Worm (Caenorhabditis elegans) whole organism, young adult: ENCODE data around the gene C50D2.6.

Experiments used
- D2030.7 ChIP-seq: fragments of 200-800 bp; sonication (Bioruptor generic); IDR thresholded peaks from 2 replicates; pipeline ENCODE4 v1.3.6; 2022; ENCODE audit warnings: missing genetic modification reagents, missing genetic modification characterization, missing compliant biosample characterization
- F23B12.7 ChIP-seq: sonication (generic microtip); optimal IDR thresholded peaks from 2 replicates; lab custom pipeline; 2017; ENCODE audit warnings: missing genetic modification characterization, mild to moderate bottlenecking, missing compliant biosample characterization, antibody characterized with exemption, moderate library complexity; ENCODE audit not compliant: insufficient read depth
- F33H1.4 ChIP-seq: fragments of 200-800 bp; sonication (Bioruptor generic); IDR thresholded peaks from 2 replicates; pipeline ENCODE4 v1.3.6; 2022; ENCODE audit warnings: missing genetic modification reagents, missing genetic modification characterization, missing compliant biosample characterization
- F39B2.1 ChIP-seq: fragments of 200-800 bp; sonication (Bioruptor generic); IDR thresholded peaks from 2 replicates; pipeline ENCODE4 v1.3.6; 2022; ENCODE audit warnings: missing genetic modification reagents, missing genetic modification characterization, missing compliant biosample characterization
- F49E8.2 ChIP-seq: sonication (generic microtip); optimal IDR thresholded peaks from 3 replicates; lab custom pipeline; 2017; ENCODE audit warnings: missing genetic modification characterization, mild to moderate bottlenecking, missing compliant biosample characterization, antibody characterized with exemption, moderate library complexity; ENCODE audit not compliant: insufficient read depth
- T07F8.4 ChIP-seq: sonication (generic microtip); optimal IDR thresholded peaks from 2 replicates; lab custom pipeline; 2016; ENCODE audit warnings: mild to moderate bottlenecking, missing genetic modification characterization, moderate library complexity, missing compliant biosample characterization
- Y56A3A.18 ChIP-seq: fragments of 200-800 bp; sonication (Bioruptor generic); IDR thresholded peaks from 2 replicates; pipeline ENCODE4 v1.3.6; 2022; ENCODE audit warnings: missing genetic modification reagents, missing genetic modification characterization, missing compliant biosample characterization
- ama-1 ChIP-seq, 3 experiments: fragments of 150-350 bp in 1 of 3; sonication (generic microtip) in 2 of 3; optimal IDR thresholded peaks; 2 replicates each; lab custom pipeline; 2014 to 2018; ENCODE audit warnings: missing biosample characterization in 2 of 3, missing genetic modification characterization in 2 of 3, missing genetic modification reagents in 2 of 3
- atf-7 ChIP-seq: sonication (generic microtip); optimal IDR thresholded peaks from 2 replicates; lab custom pipeline; 2017; ENCODE audit warnings: mild to moderate bottlenecking, missing genetic modification characterization, missing compliant biosample characterization
- attf-5 ChIP-seq: fragments of 200-800 bp; sonication (Bioruptor generic); optimal IDR thresholded peaks from 2 replicates; lab custom pipeline; 2018; ENCODE audit warnings: mild to moderate bottlenecking, missing genetic modification characterization, missing compliant biosample characterization
- cebp-2 ChIP-seq: fragments of 200-800 bp; sonication (Bioruptor generic); IDR thresholded peaks from 2 replicates; pipeline ENCODE4 v1.3.6; 2022; ENCODE audit warnings: missing genetic modification characterization, missing compliant biosample characterization
- dpff-1 ChIP-seq: sonication (generic microtip); optimal IDR thresholded peaks from 2 replicates; lab custom pipeline; 2017; ENCODE audit warnings: mild to moderate bottlenecking, missing genetic modification characterization, missing compliant biosample characterization
- hmg-1.2 ChIP-seq: fragments of 200-800 bp; sonication (Bioruptor generic); IDR thresholded peaks from 2 replicates; pipeline ENCODE4 v1.3.6; 2022; ENCODE audit warnings: missing genetic modification reagents, missing genetic modification characterization, missing compliant biosample characterization
- let-526 ChIP-seq: fragments of 200-800 bp; sonication (Bioruptor generic); IDR thresholded peaks from 2 replicates; pipeline ENCODE4 v1.3.6; 2022; ENCODE audit warnings: missing genetic modification reagents, missing genetic modification characterization, missing compliant biosample characterization
- let-607 ChIP-seq, 2 experiments: fragments of 200-800 bp in 1 of 2; sonication (Bioruptor generic) in 1 of 2; sonication (generic microtip) in 1 of 2; optimal IDR thresholded peaks; 2 replicates each; lab custom pipeline; 2016 to 2018; ENCODE audit warnings: mild to moderate bottlenecking in 2 of 2, missing compliant biosample characterization in 2 of 2, missing genetic modification characterization in 2 of 2, moderate library complexity in 2 of 2, missing genotype in 1 of 2
- lin-26 ChIP-seq: fragments of 200-800 bp; sonication (Bioruptor generic); IDR thresholded peaks from 2 replicates; pipeline ENCODE4 v1.3.6; 2022; ENCODE audit warnings: missing genetic modification reagents, missing genetic modification characterization, missing compliant biosample characterization
- lir-1 ChIP-seq: fragments of 200-800 bp; sonication (Bioruptor generic); conservative IDR thresholded peaks from 2 replicates; pipeline ENCODE4 v1.3.6; 2022; ENCODE audit warnings: missing genetic modification reagents, missing genetic modification characterization, missing compliant biosample characterization
- lsl-1 ChIP-seq: fragments of 200-800 bp; sonication (Bioruptor generic); optimal IDR thresholded peaks from 2 replicates; lab custom pipeline; 2018; ENCODE audit warnings: mild to moderate bottlenecking, missing genetic modification characterization, moderate library complexity, missing compliant biosample characterization
- lsy-27 ChIP-seq: sonication (generic microtip); optimal IDR thresholded peaks from 2 replicates; lab custom pipeline; 2017; ENCODE audit warnings: missing genetic modification characterization, mild to moderate bottlenecking, missing compliant biosample characterization, antibody characterized with exemption, missing genotype, borderline replicate concordance; ENCODE audit not compliant: insufficient read depth
- madf-10 ChIP-seq: sonication (generic microtip); optimal IDR thresholded peaks from 2 replicates; lab custom pipeline; 2016; ENCODE audit warnings: mild to moderate bottlenecking, missing genetic modification characterization, missing compliant biosample characterization
- madf-3 ChIP-seq: fragments of 200-800 bp; sonication (Bioruptor generic); IDR thresholded peaks from 2 replicates; pipeline ENCODE4 v1.3.6; 2022; ENCODE audit warnings: missing genetic modification reagents, missing genetic modification characterization, missing compliant biosample characterization
- madf-8 ChIP-seq: fragments of 200-800 bp; sonication (Bioruptor generic); conservative IDR thresholded peaks from 2 replicates; pipeline ENCODE4 v1.3.6; 2022; ENCODE audit warnings: missing genetic modification reagents, missing genetic modification characterization, missing compliant biosample characterization
- mcd-1 ChIP-seq: fragments of 200-800 bp; sonication (Bioruptor generic); IDR thresholded peaks from 2 replicates; pipeline ENCODE4 v1.3.6; 2022; ENCODE audit warnings: missing genetic modification reagents, missing genetic modification characterization, missing compliant biosample characterization
- mes-4 ChIP-seq: sonication (generic microtip); optimal IDR thresholded peaks from 2 replicates; lab custom pipeline; 2016; ENCODE audit warnings: missing genotype, missing genetic modification characterization, missing compliant biosample characterization
- nfyb-1 ChIP-seq: fragments of 200-800 bp; sonication (Bioruptor generic); IDR thresholded peaks from 2 replicates; pipeline ENCODE4 v1.3.6; 2022; ENCODE audit warnings: missing genetic modification reagents, missing genetic modification characterization, missing compliant biosample characterization
- nhr-120 ChIP-seq: fragments of 200-800 bp; sonication (Bioruptor generic); IDR thresholded peaks from 2 replicates; pipeline ENCODE4 v1.3.6; 2022; ENCODE audit warnings: missing genetic modification characterization, missing compliant biosample characterization
- nhr-27 ChIP-seq: fragments of 200-800 bp; sonication (Bioruptor generic); optimal IDR thresholded peaks from 2 replicates; lab custom pipeline; 2018; ENCODE audit warnings: mild to moderate bottlenecking, missing genetic modification characterization, moderate library complexity, missing compliant biosample characterization
- pbrm-1 ChIP-seq: fragments of 200-800 bp; sonication (Bioruptor generic); IDR thresholded peaks from 2 replicates; pipeline ENCODE4 v1.3.6; 2022; ENCODE audit warnings: missing genetic modification reagents, missing genetic modification characterization, missing compliant biosample characterization
- rpc-1 ChIP-seq, 2 experiments: fragments of 150-350 bp in 1 of 2; sonication (generic microtip) in 1 of 2; optimal IDR thresholded peaks; 2 replicates each; lab custom pipeline; 2014 to 2018; ENCODE audit warnings: missing biosample characterization in 1 of 2, missing genetic modification characterization in 1 of 2, missing genetic modification reagents in 1 of 2, missing genotype in 1 of 2
- snpc-1.1 ChIP-seq: sonication (generic microtip); optimal IDR thresholded peaks from 2 replicates; lab custom pipeline; 2017; ENCODE audit warnings: missing genetic modification characterization, mild to moderate bottlenecking, missing compliant biosample characterization, antibody characterized with exemption, moderate library complexity, missing genotype, missing genetic modification reagents; ENCODE audit not compliant: insufficient read depth
- snpc-3.4 ChIP-seq: sonication (generic microtip); optimal IDR thresholded peaks from 2 replicates; lab custom pipeline; 2017; ENCODE audit warnings: missing genetic modification characterization, mild to moderate bottlenecking, missing compliant biosample characterization, antibody characterized with exemption, moderate library complexity, missing genotype, missing genetic modification reagents
- snpc-4 ChIP-seq, 5 experiments: fragments of 150-350 bp in 1 of 5; sonication (generic microtip) in 4 of 5; optimal IDR thresholded peaks; 2 replicates each; lab custom pipeline; 2014 to 2018; ENCODE audit warnings: missing genetic modification characterization in 5 of 5, missing biosample characterization in 3 of 5, antibody characterized with exemption in 2 of 5, mild to moderate bottlenecking in 2 of 5, missing compliant biosample characterization in 2 of 5, missing genotype in 2 of 5, moderate library complexity in 2 of 5, missing genetic modification reagents in 1 of 5
- tlf-1 ChIP-seq: fragments of 200-800 bp; sonication (Bioruptor generic); optimal IDR thresholded peaks from 2 replicates; lab custom pipeline; 2018; ENCODE audit warnings: mild to moderate bottlenecking, missing genetic modification characterization, missing compliant biosample characterization
- unc-130 ChIP-seq: sonication (generic microtip); optimal IDR thresholded peaks from 2 replicates; lab custom pipeline; 2016; ENCODE audit warnings: missing genetic modification reagents, missing genetic modification characterization, missing compliant biosample characterization
- ztf-22 ChIP-seq: fragments of 200-800 bp; sonication (Bioruptor generic); optimal IDR thresholded peaks from 2 replicates; lab custom pipeline; 2018; ENCODE audit warnings: mild to moderate bottlenecking, missing genetic modification characterization, moderate library complexity, missing compliant biosample characterization
- ztf-25 ChIP-seq: fragments of 200-800 bp; sonication (Bioruptor generic); IDR thresholded peaks from 2 replicates; pipeline ENCODE4 v1.3.6; 2022; ENCODE audit warnings: missing genetic modification reagents, missing genetic modification characterization, missing compliant biosample characterization
- ztf-6 ChIP-seq: fragments of 200-800 bp; sonication (Bioruptor generic); IDR thresholded peaks from 2 replicates; pipeline ENCODE4 v1.3.6; 2022; ENCODE audit warnings: missing genetic modification reagents, missing genetic modification characterization, missing compliant biosample characterization

C50D2.6 gene

ce11 chrII:57873-58272 is 26.4 kb upstream of the C50D2.6 start (continued):
- TF ChIP-seq lin-26 (GFP tag; lab: Robert Waterston, UW) = no peak
- no peak for TF ChIP-seq D2030.7
- peak; percentile 55; the same call in 1 of the 2 replicates for TF ChIP-seq pbrm-1 (GFP tag; lab: Robert Waterston, UW)
- TF ChIP-seq ama-1 (optimal IDR thresholded peaks at IDR 0.05; lab: Kevin White, UChicago) = no peak
- no peak for TF ChIP-seq ama-1 (GFP tag; optimal IDR thresholded peaks at IDR 0.05; lab: Kevin White, UChicago)
- no peak for TF ChIP-seq mcd-1
- no peak for TF ChIP-seq T07F8.4
- TF ChIP-seq dpff-1 (tag; lab: Kevin White, UChicago) = no peak
- TF ChIP-seq tlf-1 (GFP tag; lab: Kevin White, UChicago) = no peak
- no peak for TF ChIP-seq F39B2.1
- TF ChIP-seq attf-5 = no peak
- TF ChIP-seq rpc-1 (optimal IDR thresholded peaks at IDR 0.05; lab: Kevin White, UChicago) = no peak
- TF ChIP-seq rpc-1 (tag; optimal IDR thresholded peaks at IDR 0.05; lab: Kevin White, UChicago) = no peak
- no peak for TF ChIP-seq snpc-3.4 (tag; lab: Kevin White, UChicago)

- TF ChIP-seq nhr-27 (no peak), ztf-25 (GFP tag; lab: Robert Waterston, UW) (no peak), madf-10 (tag; lab: Kevin White, UChicago) (no peak), nfyb-1 (GFP tag; lab: Robert Waterston, UW) (no peak), ztf-22 (GFP tag; lab: Kevin White, UChicago) (no peak), T07F8.4 (no peak), nhr-120 (GFP tag; lab: Robert Waterston, UW) (no peak), snpc-1.1 (tag; lab: Kevin White, UChicago) (no peak), let-607 (tag; optimal IDR thresholded peaks at IDR 0.05; lab: Kevin White, UChicago) (no peak)
Observed at ce11 chrII:60049-60448, 24.2 kb upstream of the C50D2.6 start.

ce11 chrII:61013-61412 is 23.2 kb upstream of the C50D2.6 start, which contains the start of gene C23H3.2:
TSS of gene C23H3.2 (plus strand) at chrII:61313.
- TF ChIP-seq F49E8.2 (tag; lab: Kevin White, UChicago) (no peak), madf-8 (GFP tag; lab: Robert Waterston, UW) (no peak), snpc-4 (GFP tag; optimal IDR thresholded peaks at IDR 0.05; lab: Kevin White, UChicago) (no peak), snpc-4 (tag; optimal IDR thresholded peaks at IDR 0.05; lab: Kevin White, UChicago) (no peak), lir-1 (no peak), F33H1.4 (no peak), lsl-1 (GFP tag; lab: Kevin White, UChicago) (no peak), cebp-2 (GFP tag; lab: Robert Waterston, UW) (no peak), hmg-1.2 (no peak), ztf-6 (GFP tag; lab: Robert Waterston, UW) (no peak), unc-130 (GFP tag; lab: Kevin White, UChicago) (no peak), dpff-1 (tag; lab: Kevin White, UChicago) (no peak), F23B12.7 (tag; lab: Kevin White, UChicago) (no peak), madf-3 (GFP tag; lab: Robert Waterston, UW) (no peak), let-526 (GFP tag; lab: Robert Waterston, UW) (no peak), atf-7 (tag; lab: Kevin White, UChicago) (no peak), Y56A3A.18 (GFP tag; lab: Robert Waterston, UW) (no peak), lsy-27 (tag; lab: Kevin White, UChicago) (no peak), mes-4 (tag; lab: Kevin White, UChicago) (no peak)
